Worm (Caenorhabditis elegans): ENCODE data around the gene C35D10.5.
A peak's percentile ranks its signal among the peaks of the same experiment; 100 is the strongest.

Gene C35D10.5

DNA sequence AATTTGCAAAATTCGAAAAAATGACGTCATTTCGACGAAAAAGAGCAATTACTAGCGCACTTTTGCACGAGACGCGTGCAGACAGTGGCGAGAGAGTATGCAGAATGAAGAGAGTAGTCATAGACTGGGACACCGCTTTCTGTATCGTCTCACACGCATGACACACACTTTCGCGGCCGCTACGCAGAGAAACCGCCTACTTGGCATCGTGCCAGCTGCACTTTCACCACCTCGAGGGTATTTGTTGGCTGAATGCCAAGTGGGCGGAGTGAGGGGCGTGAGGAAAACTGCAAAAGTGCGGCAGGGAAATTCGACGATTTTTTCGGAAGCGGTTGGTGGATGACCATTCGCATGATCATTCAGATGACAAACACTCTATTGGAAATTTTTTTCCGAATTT, 37.6 kb downstream of the C35D10.5 start (continued):
- TF ChIP-seq mxl-2 (GFP tag; conservative IDR thresholded peaks at IDR 0.05) (peak; percentile 88), nhr-10 (tag; optimal IDR thresholded peaks at IDR 0.05) (peak; percentile 96), gei-8 (GFP tag; optimal IDR thresholded peaks at IDR 0.05) (peak; percentile 99), fos-1 (tag; optimal IDR thresholded peaks at IDR 0.05) (no peak), dmd-6 (GFP tag; IDR thresholded peaks at IDR 0.05) (peak; percentile 100), nhr-6 (tag; optimal IDR thresholded peaks at IDR 0.05) (peak; percentile 97), php-3 (GFP tag; IDR thresholded peaks at IDR 0.05) (peak; percentile 97), daf-19 (GFP tag; conservative IDR thresholded peaks at IDR 0.05) (peak; percentile 96), spr-1 (tag; optimal IDR thresholded peaks at IDR 0.05) (peak; percentile 96), rbr-2 (tag; optimal IDR thresholded peaks at IDR 0.05) (peak; percentile 99), lin-38 (GFP tag; IDR thresholded peaks at IDR 0.05) (peak; percentile 94), dmd-9 (GFP tag; IDR thresholded peaks at IDR 0.05) (peak; percentile 96), daf-12 (tag; optimal IDR thresholded peaks at IDR 0.05) (no peak), unc-39 (tag; optimal IDR thresholded peaks at IDR 0.05) (peak; percentile 90), ztf-11 (tag; optimal IDR thresholded peaks at IDR 0.05) (no peak), vab-7 (GFP tag; IDR thresholded peaks at IDR 0.05) (peak; percentile 97), nhr-48 (tag; optimal IDR thresholded peaks at IDR 0.05) (peak; percentile 98), Y48G9A.11 (GFP tag; IDR thresholded peaks at IDR 0.05) (peak; percentile 81), F26F4.8 (GFP tag; conservative IDR thresholded peaks at IDR 0.05) (peak; percentile 75), lin-29 (GFP tag; IDR thresholded peaks at IDR 0.05) (peak; percentile 94), set-16 (GFP tag; IDR thresholded peaks at IDR 0.05) (peak; percentile 96), daf-16 (GFP tag; optimal IDR thresholded peaks at IDR 0.05) (peak; percentile 78 to 97), daf-16 (tag; optimal IDR thresholded peaks at IDR 0.05) (peak; percentile 65), saeg-2 (GFP tag; IDR thresholded peaks at IDR 0.05) (peak; percentile 100), ceh-62 (tag; optimal IDR thresholded peaks at IDR 0.05) (no peak), D1046.2 (GFP tag; IDR thresholded peaks at IDR 0.05) (peak; percentile 93), madf-5 (GFP tag; IDR thresholded peaks at IDR 0.05) (peak in 1 of 2 experiments; percentile 78; a peak in 1 of 4 replicates), R02D3.7 (tag; optimal IDR thresholded peaks at IDR 0.05) (no peak), dpl-1 (GFP tag; optimal IDR thresholded peaks at IDR 0.05) (peak; percentile 93), ZK337.2 (GFP tag; IDR thresholded peaks at IDR 0.05) (peak; percentile 81; the same call in 1 of the 2 replicates), nhr-237 (tag; optimal IDR thresholded peaks at IDR 0.05) (peak; percentile 77), lin-1 (GFP tag; IDR thresholded peaks at IDR 0.05) (peak; percentile 99), ces-1 (GFP tag; optimal IDR thresholded peaks at IDR 0.05) (peak; percentile 70), zfp-2 (tag; optimal IDR thresholded peaks at IDR 0.05) (peak; percentile 96), Y105C5A.15 (GFP tag; IDR thresholded peaks at IDR 0.05) (no peak), F37D6.2 (tag; optimal IDR thresholded peaks at IDR 0.05) (peak; percentile 97), nhr-11 (tag; optimal IDR thresholded peaks at IDR 0.05) (peak; percentile 99), ceh-28 (tag; optimal IDR thresholded peaks at IDR 0.05) (peak; percentile 36), mep-1 (tag; optimal IDR thresholded peaks at IDR 0.05) (peak; percentile 99), nhr-76 (tag; optimal IDR thresholded peaks at IDR 0.05) (peak; percentile 83), hif-1 (tag; optimal IDR thresholded peaks at IDR 0.05) (peak; percentile 94 to 97), mes-2 (tag; optimal IDR thresholded peaks at IDR 0.05; ENCODE audit: poor library complexity, severe bottlenecking) (peak; percentile 94), snpc-1.2 (GFP tag; IDR thresholded peaks at IDR 0.05) (peak; percentile 78), dmd-8 (GFP tag; IDR thresholded peaks at IDR 0.05) (peak; percentile 58; the same call in 1 of the 2 replicates), dve-1 (tag; optimal IDR thresholded peaks at IDR 0.05; ENCODE audit: insufficient read depth) (peak; percentile 100), hmg-1.1 (GFP tag; IDR thresholded peaks at IDR 0.05) (peak; percentile 98), snpc-4 (tag; optimal IDR thresholded peaks at IDR 0.05) (peak; percentile 12), lim-7 (GFP tag; IDR thresholded peaks at IDR 0.05) (peak; percentile 73), F49E8.2 (tag; optimal IDR thresholded peaks at IDR 0.05; ENCODE audit: borderline replicate concordance) (no peak), Y5F2A.4 (GFP tag; optimal IDR thresholded peaks at IDR 0.05) (peak; percentile 85), ZK546.5 (tag; optimal IDR thresholded peaks at IDR 0.05) (peak in 1 of 2 experiments; percentile 59), attf-4 (tag; optimal IDR thresholded peaks at IDR 0.05) (no peak)

Measured in whole organism, L4 larva.